Fruit fly (Drosophila melanogaster): ENCODE data around the gene CG43993.

Gene CG43993

dm6 chr3L:12040313-12040924 is 8.1 kb downstream of the CG43993 start (continued):
- TF ChIP-seq lz (GFP tag; optimal IDR thresholded peaks at IDR 0.05) (no peak), Eip75B (GFP tag; optimal IDR thresholded peaks at IDR 0.05) (peak; percentile 48), Lpt (GFP tag; optimal IDR thresholded peaks at IDR 0.05) (peak; percentile 63), Sox14 (GFP tag; optimal IDR thresholded peaks at IDR 0.05) (peak; percentile 76), CG7368 (GFP tag; optimal IDR thresholded peaks at IDR 0.05) (peak; percentile 25), Sox102F (GFP tag; optimal IDR thresholded peaks at IDR 0.05) (peak; percentile 26), CG1621 (tag; optimal IDR thresholded peaks at IDR 0.05) (peak; percentile 78), cyc (GFP tag; optimal IDR thresholded peaks at IDR 0.05) (no peak), CG11762 (GFP tag; optimal IDR thresholded peaks at IDR 0.05; ENCODE audit: insufficient read depth) (peak; percentile 13), Hr39 (GFP tag; optimal IDR thresholded peaks at IDR 0.05) (no peak), esn (GFP tag; optimal IDR thresholded peaks at IDR 0.05) (peak; percentile 25), CG31627 (GFP tag; optimal IDR thresholded peaks at IDR 0.05) (no peak), dsx (GFP tag; optimal IDR thresholded peaks at IDR 0.05; ENCODE audit: poor library complexity, severe bottlenecking) (peak; percentile 68), CG11902 (GFP tag; optimal IDR thresholded peaks at IDR 0.05) (no peak), achi (GFP tag; optimal IDR thresholded peaks at IDR 0.05) (peak; percentile 38), CG16779 (tag; optimal IDR thresholded peaks at IDR 0.05) (no peak), CG8119 (GFP tag; IDR thresholded peaks at IDR 0.05) (0 out of 3 replicates have a peak, but pooled peaks have one; percentile 37), Sox15 (GFP tag; optimal IDR thresholded peaks at IDR 0.05) (no peak), CG3919 (GFP tag; optimal IDR thresholded peaks at IDR 0.05) (no peak), Ets21C (GFP tag; optimal IDR thresholded peaks at IDR 0.05) (no peak), CG9139 (GFP tag; optimal IDR thresholded peaks at IDR 0.05) (peak; percentile 33), OdsH (GFP tag; optimal IDR thresholded peaks at IDR 0.05) (no peak), salr (GFP tag; optimal IDR thresholded peaks at IDR 0.05) (peak in 1 of 2 experiments; percentile 12), CG6276 (GFP tag; optimal IDR thresholded peaks at IDR 0.05) (peak; percentile 42), fd85E (GFP tag; optimal IDR thresholded peaks at IDR 0.05) (no peak), CG34406 (GFP tag; optimal IDR thresholded peaks at IDR 0.05) (peak; percentile 1), CG15336 (GFP tag; IDR thresholded peaks at IDR 0.05) (peak; percentile 46; the same call in 1 of the 2 replicates), CG6792 (GFP tag; optimal IDR thresholded peaks at IDR 0.05) (no peak), Hr4 (GFP tag; optimal IDR thresholded peaks at IDR 0.05) (peak; percentile 10)

- no peak for TF ChIP-seq svp (GFP tag)
- TF ChIP-seq achi (GFP tag; optimal IDR thresholded peaks at IDR 0.05) = no peak
- TF ChIP-seq Hr39 (GFP tag; optimal IDR thresholded peaks at IDR 0.05) = no peak
- TF ChIP-seq Eip75B (GFP tag; optimal IDR thresholded peaks at IDR 0.05) = no peak
- no peak for TF ChIP-seq CG8119 (GFP tag; IDR thresholded peaks at IDR 0.05)
- no peak for TF ChIP-seq CG34406 (GFP tag; optimal IDR thresholded peaks at IDR 0.05)
- TF ChIP-seq CG8632 (GFP tag; optimal IDR thresholded peaks at IDR 0.05) = no peak
Observed at dm6 chr3L:12042087-12042486, 9.7 kb downstream of the CG43993 start, which contains the start of gene CG6793. TSS of gene CG6793 (plus strand) at chr3L:12042387.

- TF ChIP-seq CG31627 (GFP tag; optimal IDR thresholded peaks at IDR 0.05) (no peak), dac (GFP tag; optimal IDR thresholded peaks at IDR 0.05) (no peak), fd85E (GFP tag; optimal IDR thresholded peaks at IDR 0.05) (no peak), eg (GFP tag; IDR thresholded peaks at IDR 0.05) (no peak), Eip75B (GFP tag; optimal IDR thresholded peaks at IDR 0.05) (no peak)
Observed at dm6 chr3L:12044279-12044678, 11.9 kb downstream of the CG43993 start, which contains the start of gene CG43638. TSS of gene CG43638 (plus strand) at chr3L:12044579.

dm6 chr3L:12045443-12045842 is 13.1 kb downstream of the CG43993 start:
- no peak for TF ChIP-seq achi (GFP tag; optimal IDR thresholded peaks at IDR 0.05)
- TF ChIP-seq Hr38 (GFP tag; optimal IDR thresholded peaks at IDR 0.05) = no peak
- peak; percentile 95 for TF ChIP-seq fkh (GFP tag; optimal IDR thresholded peaks at IDR 0.05)

Measured in whole organism, prepupa.